Fruit fly (Drosophila melanogaster): Measurements from ENCODE around the gene CG5866.

Gene CG5866

dm6 chr3R:17394318-17395188 is 21.0 kb upstream of the CG5866 start, which contains the start of gene CREG (continued):
- TF ChIP-seq Nf-YC (tag; optimal IDR thresholded peaks at IDR 0.05) (no peak), CG9215 (GFP tag; IDR thresholded peaks at IDR 0.05) (peak; percentile 91), fd64A (GFP tag; optimal IDR thresholded peaks at IDR 0.05) (no peak), Hr51 (GFP tag; optimal IDR thresholded peaks at IDR 0.05) (peak in 1 of 2 experiments; percentile 15), Xrp1 (GFP tag; IDR thresholded peaks at IDR 0.05) (peak; percentile 24; the same call in 1 of the 2 replicates), CG14050 (GFP tag; IDR thresholded peaks at IDR 0.05) (no peak), CG5245 (GFP tag; optimal IDR thresholded peaks at IDR 0.05) (no peak), dan (GFP tag; IDR thresholded peaks at IDR 0.05) (no peak), CG16779 (GFP tag; IDR thresholded peaks at IDR 0.05) (no peak), Jarid2 (GFP tag; optimal IDR thresholded peaks at IDR 0.05) (no peak), sens (GFP tag) (peak; percentile 80), CG13424 (tag; optimal IDR thresholded peaks at IDR 0.05) (no peak), Meics (GFP tag; optimal IDR thresholded peaks at IDR 0.05) (peak; percentile 25), MTF-1 (GFP tag; optimal IDR thresholded peaks at IDR 0.05; ENCODE audit: borderline replicate concordance) (no peak), Lim3 (GFP tag; IDR thresholded peaks at IDR 0.05) (no peak), CG12104 (GFP tag; optimal IDR thresholded peaks at IDR 0.05) (peak; percentile 34), corto (GFP tag; optimal IDR thresholded peaks at IDR 0.05) (no peak), BtbVII (GFP tag; optimal IDR thresholded peaks at IDR 0.05) (peak; percentile 15), CG30020 (tag; optimal IDR thresholded peaks at IDR 0.05) (no peak), ttk (GFP tag; IDR thresholded peaks at IDR 0.05) (no peak), Deaf1 (tag; optimal IDR thresholded peaks at IDR 0.05) (no peak), CG10979 (tag; optimal IDR thresholded peaks at IDR 0.05) (peak; percentile 24), CG2120 (GFP tag; optimal IDR thresholded peaks at IDR 0.05) (peak; percentile 34), CG18599 (GFP tag; optimal IDR thresholded peaks at IDR 0.05) (no peak), unpg (GFP tag; optimal IDR thresholded peaks at IDR 0.05) (no peak), caup (GFP tag; optimal IDR thresholded peaks at IDR 0.05; ENCODE audit: severe bottlenecking) (no peak), nmo (GFP tag; optimal IDR thresholded peaks at IDR 0.05) (peak; percentile 47), pita (GFP tag; optimal IDR thresholded peaks at IDR 0.05) (no peak), pb (GFP tag; optimal IDR thresholded peaks at IDR 0.05) (no peak), Rx (GFP tag; IDR thresholded peaks at IDR 0.05) (no peak), CG1233 (GFP tag; optimal IDR thresholded peaks at IDR 0.05) (no peak), bigmax (GFP tag; optimal IDR thresholded peaks at IDR 0.05) (no peak), zf30C (GFP tag; optimal IDR thresholded peaks at IDR 0.05) (no peak), CG2202 (tag; optimal IDR thresholded peaks at IDR 0.05) (no peak), row (GFP tag; IDR thresholded peaks at IDR 0.05) (peak; percentile 79), CG17361 (GFP tag; IDR thresholded peaks at IDR 0.05) (peak; percentile 72; the same call in 2 of the 3 replicates), CG6654 (GFP tag; optimal IDR thresholded peaks at IDR 0.05) (no peak), CG12942 (GFP tag; optimal IDR thresholded peaks at IDR 0.05) (no peak), CG11560 (tag; IDR thresholded peaks at IDR 0.05) (no peak), ase (GFP tag; IDR thresholded peaks at IDR 0.05) (no peak), sd (tag; optimal IDR thresholded peaks at IDR 0.05) (no peak), Eip74EF (GFP tag; optimal IDR thresholded peaks at IDR 0.05) (no peak), grau (tag; optimal IDR thresholded peaks at IDR 0.05) (peak; percentile 40), Usf (GFP tag; optimal IDR thresholded peaks at IDR 0.05) (no peak), zen2 (GFP tag; IDR thresholded peaks at IDR 0.05; ENCODE audit: partially characterized antibody) (no peak), CG17359 (tag; optimal IDR thresholded peaks at IDR 0.05) (no peak), Doc2 (GFP tag; IDR thresholded peaks at IDR 0.05) (no peak), fd102C (GFP tag; optimal IDR thresholded peaks at IDR 0.05) (no peak), CG31224 (GFP tag; IDR thresholded peaks at IDR 0.05) (no peak)
